Fruit fly (Drosophila melanogaster) whole organism, embryonic: ENCODE data around the gene CG16736.
A peak's percentile ranks its signal among the peaks of the same experiment; 100 is the strongest.

Experiments used
- ATbp ChIP-seq: fragments of 200-800 bp; sonication (Bioruptor generic); optimal IDR thresholded peaks from 2 replicates; lab custom pipeline; 2017; ENCODE audit warnings: missing biosample characterization, mild to moderate bottlenecking, missing genetic modification characterization, missing genetic modification reagents
- B-H2 ChIP-seq: fragments of 200-800 bp; sonication (Bioruptor generic); optimal IDR thresholded peaks from 2 replicates; lab custom pipeline; 2018; ENCODE audit warnings: missing biosample characterization, mild to moderate bottlenecking, missing genetic modification characterization
- Blimp-1 ChIP-seq: fragments of 200-800 bp; sonication (Bioruptor generic); optimal IDR thresholded peaks from 3 replicates; lab custom pipeline; 2018; ENCODE audit warnings: missing biosample characterization, missing genetic modification characterization, mild to moderate bottlenecking, moderate library complexity, missing genetic modification reagents
- CG10462 ChIP-seq: fragments of 200-800 bp; sonication (Bioruptor generic); optimal IDR thresholded peaks from 2 replicates; lab custom pipeline; 2016; ENCODE audit warnings: missing biosample characterization, missing genetic modification characterization
- CG12155 ChIP-seq: fragments of 200-800 bp; sonication (Bioruptor generic); optimal IDR thresholded peaks from 3 replicates; lab custom pipeline; 2016; ENCODE audit warnings: missing biosample characterization, missing genetic modification characterization
- CG12236 ChIP-seq: fragments of 200-800 bp; sonication (Bioruptor generic); optimal IDR thresholded peaks from 2 replicates; lab custom pipeline; 2016; ENCODE audit warnings: missing biosample characterization, missing genetic modification characterization
- CG12769 ChIP-seq: fragments of 200-800 bp; sonication (Bioruptor generic); optimal IDR thresholded peaks from 2 replicates; lab custom pipeline; 2019; ENCODE audit warnings: missing biosample characterization, mild to moderate bottlenecking, missing genetic modification characterization, moderate library complexity
- CG14441 ChIP-seq: fragments of 200-800 bp; sonication (Bioruptor generic); IDR thresholded peaks from 2 replicates; pipeline ENCODE4 v1.3.6; 2022; ENCODE audit warnings: missing biosample characterization, missing genetic modification characterization
- CG15073 ChIP-seq: fragments of 200-800 bp; sonication (Bioruptor generic); optimal IDR thresholded peaks from 2 replicates; lab custom pipeline; 2016; ENCODE audit warnings: missing biosample characterization, missing genetic modification characterization
- CG16813 ChIP-seq: fragments of 200-800 bp; sonication (Bioruptor generic); IDR thresholded peaks from 3 replicates; pipeline ENCODE4 v1.3.6; 2022; ENCODE audit warnings: missing biosample characterization, missing genetic modification characterization; ENCODE audit not compliant: partially characterized antibody
- CG16815 ChIP-seq: fragments of 200-800 bp; sonication (Bioruptor generic); optimal IDR thresholded peaks from 3 replicates; lab custom pipeline; 2017; ENCODE audit warnings: missing biosample characterization, mild to moderate bottlenecking, missing genetic modification characterization
- CG17802 ChIP-seq: fragments of 200-800 bp; sonication (Bioruptor generic); optimal IDR thresholded peaks from 2 replicates; lab custom pipeline; 2018; ENCODE audit warnings: missing biosample characterization, mild to moderate bottlenecking, missing genetic modification characterization, moderate library complexity
- CG1832 ChIP-seq: fragments of 200-800 bp; sonication (Bioruptor generic); optimal IDR thresholded peaks from 2 replicates; lab custom pipeline; 2017; ENCODE audit warnings: missing biosample characterization, mild to moderate bottlenecking, missing genetic modification characterization, inconsistent platforms
- CG2129 ChIP-seq: fragments of 200-800 bp; sonication (Bioruptor generic); IDR thresholded peaks from 2 replicates; pipeline ENCODE4 v1.3.6; 2022; ENCODE audit warnings: missing biosample characterization, missing genetic modification characterization; ENCODE audit not compliant: partially characterized antibody
- CG3407 ChIP-seq: fragments of 200-800 bp; sonication (Bioruptor generic); optimal IDR thresholded peaks from 2 replicates; lab custom pipeline; 2018; ENCODE audit warnings: missing biosample characterization, mild to moderate bottlenecking, missing genetic modification characterization
- CG4328 ChIP-seq: fragments of 200-800 bp; sonication (Bioruptor generic); optimal IDR thresholded peaks from 3 replicates; lab custom pipeline; 2017; ENCODE audit warnings: missing biosample characterization, missing genetic modification reagents, missing genetic modification characterization
- CG4360 ChIP-seq: fragments of 200-800 bp; sonication (Bioruptor generic); IDR thresholded peaks from 2 replicates; pipeline ENCODE4 v1.3.6; 2022; ENCODE audit warnings: missing biosample characterization, missing genetic modification characterization
- CG6689 ChIP-seq: fragments of 200-800 bp; sonication (Bioruptor generic); IDR thresholded peaks from 2 replicates; pipeline ENCODE4 v1.3.6; 2022; ENCODE audit warnings: missing biosample characterization, missing genetic modification characterization
- CG6765 ChIP-seq: fragments of 200-800 bp; sonication (Bioruptor generic); optimal IDR thresholded peaks from 3 replicates; lab custom pipeline; 2017; ENCODE audit warnings: missing biosample characterization, mild to moderate bottlenecking, missing genetic modification characterization
- CG6813 ChIP-seq: fragments of 200-800 bp; sonication (Bioruptor generic); optimal IDR thresholded peaks from 2 replicates; lab custom pipeline; 2017; ENCODE audit warnings: missing biosample characterization, missing genetic modification characterization, mild to moderate bottlenecking, moderate library complexity, missing genetic modification reagents
- CG7963 ChIP-seq: fragments of 200-800 bp; sonication (Bioruptor generic); IDR thresholded peaks from 3 replicates; pipeline ENCODE4 v1.3.6; 2022; ENCODE audit warnings: missing biosample characterization, missing genetic modification characterization; ENCODE audit not compliant: partially characterized antibody
- CG8290 ChIP-seq, 3 experiments: fragments of 200-800 bp; sonication (Bioruptor generic); optimal IDR thresholded peaks; 2 replicates each; lab custom pipeline; 2016 to 2019; ENCODE audit warnings: missing biosample characterization in 3 of 3, missing genetic modification characterization in 3 of 3, mild to moderate bottlenecking in 2 of 3, moderate library complexity in 1 of 3
- CG9797 ChIP-seq: fragments of 200-800 bp; sonication (Bioruptor generic); optimal IDR thresholded peaks from 3 replicates; lab custom pipeline; 2018; ENCODE audit warnings: missing biosample characterization, mild to moderate bottlenecking, missing genetic modification characterization
- Chrac-16 ChIP-seq: fragments of 200-800 bp; sonication (Bioruptor generic); optimal IDR thresholded peaks from 3 replicates; lab custom pipeline; 2016; ENCODE audit warnings: missing biosample characterization, missing genetic modification characterization
- CoRest ChIP-seq: fragments of 200-800 bp; sonication (Bioruptor generic); optimal IDR thresholded peaks from 3 replicates; lab custom pipeline; 2018; ENCODE audit warnings: missing biosample characterization, mild to moderate bottlenecking, missing genetic modification characterization, moderate library complexity
- Dip3 ChIP-seq: fragments of 200-800 bp; sonication (Bioruptor generic); optimal IDR thresholded peaks from 3 replicates; lab custom pipeline; 2016; ENCODE audit warnings: missing biosample characterization, missing genetic modification characterization
- MTF-1 ChIP-seq: fragments of 200-800 bp; sonication (Bioruptor generic); optimal IDR thresholded peaks from 2 replicates; lab custom pipeline; 2018; ENCODE audit warnings: missing biosample characterization, mild to moderate bottlenecking, missing genetic modification characterization, borderline replicate concordance
- Med ChIP-seq: fragments of 200-800 bp; sonication (Bioruptor generic); peaks from one replicate; lab custom pipeline; 2016; ENCODE audit warnings: missing biosample characterization, missing genetic modification characterization, mild to moderate bottlenecking, inconsistent platforms, moderate library complexity
- Meics ChIP-seq: fragments of 200-800 bp; sonication (Bioruptor generic); optimal IDR thresholded peaks from 2 replicates; lab custom pipeline; 2017; ENCODE audit warnings: missing biosample characterization, mild to moderate bottlenecking, missing genetic modification characterization
- NK7.1 ChIP-seq: fragments of 200-800 bp; sonication (Bioruptor generic); optimal IDR thresholded peaks from 3 replicates; lab custom pipeline; 2016; ENCODE audit warnings: missing biosample characterization, missing genetic modification characterization
- Usf ChIP-seq: fragments of 200-800 bp; sonication (Bioruptor generic); optimal IDR thresholded peaks from 2 replicates; lab custom pipeline; 2017; ENCODE audit warnings: missing genotype, missing biosample characterization, missing genetic modification characterization
- bab2 ChIP-seq: fragments of 200-800 bp; sonication (Bioruptor generic); optimal IDR thresholded peaks from 2 replicates; lab custom pipeline; 2016; ENCODE audit warnings: missing biosample characterization, missing genetic modification characterization
- br ChIP-seq: fragments of >200 bp; optimal IDR thresholded peaks from 2 replicates; lab custom pipeline; 2017
- dpn ChIP-seq, 2 experiments: fragments of 200-800 bp; sonication (Bioruptor generic); optimal IDR thresholded peaks; 3 replicates each; lab custom pipeline; 2016; ENCODE audit warnings: missing biosample characterization in 2 of 2, missing genetic modification characterization in 2 of 2
- eve ChIP-seq, 2 experiments: fragments of >200 bp; optimal IDR thresholded peaks; 2 replicates each; lab custom pipeline; 2017; ENCODE audit warnings: missing biosample characterization in 2 of 2, missing genetic modification characterization in 2 of 2
- fd3F ChIP-seq: fragments of 200-800 bp; sonication (Bioruptor generic); optimal IDR thresholded peaks from 2 replicates; lab custom pipeline; 2018; ENCODE audit warnings: missing biosample characterization, mild to moderate bottlenecking, missing genetic modification characterization, moderate library complexity
- her ChIP-seq: fragments of 200-800 bp; sonication (Bioruptor generic); optimal IDR thresholded peaks from 2 replicates; lab custom pipeline; 2016; ENCODE audit warnings: missing biosample characterization, missing genetic modification characterization
- insv ChIP-seq, 2 experiments: fragments of 200-800 bp; sonication (Bioruptor generic); optimal IDR thresholded peaks; 3 replicates each; lab custom pipeline; 2016 to 2018; ENCODE audit warnings: missing biosample characterization in 2 of 2, missing genetic modification characterization in 2 of 2
- jing ChIP-seq: fragments of 200-800 bp; sonication (Bioruptor generic); optimal IDR thresholded peaks from 2 replicates; lab custom pipeline; 2018; ENCODE audit warnings: missing biosample characterization, mild to moderate bottlenecking, missing genetic modification characterization
- maf-S ChIP-seq: fragments of 200-800 bp; sonication (Bioruptor generic); optimal IDR thresholded peaks from 2 replicates; lab custom pipeline; 2016; ENCODE audit warnings: missing biosample characterization, missing genetic modification characterization
- mam ChIP-seq: fragments of 200-800 bp; sonication (Bioruptor generic); optimal IDR thresholded peaks from 3 replicates; lab custom pipeline; 2016; ENCODE audit warnings: missing biosample characterization, missing genetic modification characterization
- nerfin-1 ChIP-seq: fragments of 200-800 bp; sonication (Bioruptor generic); optimal IDR thresholded peaks from 3 replicates; lab custom pipeline; 2019; ENCODE audit warnings: missing biosample characterization, mild to moderate bottlenecking, missing genetic modification characterization, moderate library complexity
- psq ChIP-seq: fragments of 200-800 bp; sonication (Bioruptor generic); optimal IDR thresholded peaks from 2 replicates; lab custom pipeline; 2017; ENCODE audit warnings: missing biosample characterization, missing genetic modification characterization
- repo ChIP-seq: fragments of 200-800 bp; sonication (Bioruptor generic); optimal IDR thresholded peaks from 2 replicates; lab custom pipeline; 2016; ENCODE audit warnings: missing biosample characterization, missing genetic modification characterization
- rib ChIP-seq: fragments of 200-800 bp; sonication (Bioruptor generic); IDR thresholded peaks from 2 replicates; pipeline ENCODE4 v1.3.6; 2022; ENCODE audit warnings: missing biosample characterization, missing genetic modification characterization
- row ChIP-seq: fragments of 200-800 bp; sonication (Bioruptor generic); IDR thresholded peaks from 3 replicates; pipeline ENCODE4 v1.3.6; 2022; ENCODE audit warnings: missing biosample characterization, missing genetic modification characterization
- trh ChIP-seq: fragments of 200-800 bp; sonication (Bioruptor generic); optimal IDR thresholded peaks from 2 replicates; lab custom pipeline; 2016; ENCODE audit warnings: missing biosample characterization, missing genetic modification characterization
- yki ChIP-seq: fragments of >200 bp; optimal IDR thresholded peaks from 3 replicates; lab custom pipeline; 2018
- zfh2 ChIP-seq: fragments of 200-800 bp; sonication (Bioruptor generic); optimal IDR thresholded peaks from 2 replicates; lab custom pipeline; 2016; ENCODE audit warnings: missing biosample characterization, missing genetic modification characterization

CG16736 gene

dm6 chr3R:9260421-9260973, 3.0 kb upstream of the CG16736 start, which contains the start of gene ATP6AP2 (continued):
- peak; percentile 4 for TF ChIP-seq zfh2 (GFP tag; lab: Kevin White, UChicago)
- no peak for TF ChIP-seq bab2
- TF ChIP-seq Usf (GFP tag; lab: Kevin White, UChicago): peak; percentile 72
- TF ChIP-seq mam (GFP tag; lab: Kevin White, UChicago): peak; percentile 43
- TF ChIP-seq CG7963 (GFP tag; lab: Robert Waterston, UW): peak; percentile 78
- no peak for TF ChIP-seq jing (GFP tag; lab: Kevin White, UChicago)
- TF ChIP-seq fd3F (GFP tag; lab: Kevin White, UChicago): peak; percentile 32
- no peak for TF ChIP-seq CG6813 (GFP tag; lab: Kevin White, UChicago)
- TF ChIP-seq CG12769 (tag; lab: Kevin White, UChicago): no peak
- no peak for TF ChIP-seq maf-S (GFP tag; lab: Kevin White, UChicago)
- TF ChIP-seq eve (GFP tag; optimal IDR thresholded peaks at IDR 0.05; lab: Kevin White, UChicago): no peak
- TF ChIP-seq trh: no peak
- TF ChIP-seq Chrac-16: peak; percentile 44
- TF ChIP-seq CG4360 (GFP tag; lab: Robert Waterston, UW): no peak
- no peak for TF ChIP-seq rib (GFP tag; lab: Robert Waterston, UW)
- 0 out of 2 replicates have a peak, but pooled peaks have one; percentile 19 for TF ChIP-seq CG6689 (GFP tag; lab: Robert Waterston, UW)
- TF ChIP-seq CG1832: no peak
- peak; percentile 52 for TF ChIP-seq CG12155 (GFP tag; lab: Kevin White, UChicago)
- TF ChIP-seq CG14441 (GFP tag; lab: Robert Waterston, UW): no peak
- TF ChIP-seq br: no peak
- peak; percentile 33 to 69 for TF ChIP-seq dpn (GFP tag; optimal IDR thresholded peaks at IDR 0.05; lab: Kevin White, UChicago)
- TF ChIP-seq CG12236 (GFP tag; lab: Kevin White, UChicago): no peak
- no peak for TF ChIP-seq psq (GFP tag; lab: Kevin White, UChicago)
- no peak for TF ChIP-seq repo
- no peak for TF ChIP-seq MTF-1 (GFP tag; lab: Kevin White, UChicago)
- TF ChIP-seq yki (lab: Kevin White, UChicago): no peak
- peak; percentile 67 for TF ChIP-seq CoRest (tag; lab: Kevin White, UChicago)
- TF ChIP-seq Blimp-1 (GFP tag; lab: Kevin White, UChicago): no peak
- no peak for TF ChIP-seq NK7.1
- peak; percentile 62 for TF ChIP-seq nerfin-1 (tag; lab: Kevin White, UChicago)
- peak; percentile 85 for TF ChIP-seq CG16813 (GFP tag; lab: Robert Waterston, UW)
- peak; percentile 51 for TF ChIP-seq CG2129 (GFP tag; lab: Robert Waterston, UW)
- peak; percentile 89 for TF ChIP-seq Med (GFP tag; lab: Kevin White, UChicago)
- TF ChIP-seq CG9797 (GFP tag; lab: Kevin White, UChicago): peak; percentile 24
- no peak for TF ChIP-seq CG10462 (GFP tag; lab: Kevin White, UChicago)
- peak; percentile 25 for TF ChIP-seq her (GFP tag; lab: Kevin White, UChicago)
- no peak for TF ChIP-seq Dip3
- TF ChIP-seq Meics (GFP tag; lab: Kevin White, UChicago): peak; percentile 55
- peak; percentile 71 for TF ChIP-seq CG8290 (GFP tag; optimal IDR thresholded peaks at IDR 0.05; lab: Kevin White, UChicago)
- TF ChIP-seq CG8290 (tag; optimal IDR thresholded peaks at IDR 0.05; lab: Kevin White, UChicago): peak in 1 of 2 experiments; percentile 45
- peak; percentile 90 for TF ChIP-seq row (GFP tag; lab: Robert Waterston, UW)
- TF ChIP-seq B-H2 (GFP tag; lab: Kevin White, UChicago): peak; percentile 83
- peak; percentile 60 for TF ChIP-seq CG6765
- no peak for TF ChIP-seq CG15073
- TF ChIP-seq CG3407 (GFP tag; lab: Kevin White, UChicago): peak; percentile 22
- no peak for TF ChIP-seq ATbp (GFP tag; lab: Kevin White, UChicago)
- TF ChIP-seq CG4328: peak; percentile 47
- peak in 1 of 2 experiments; percentile 46 for TF ChIP-seq insv (GFP tag; optimal IDR thresholded peaks at IDR 0.05; lab: Kevin White, UChicago)
- no peak for TF ChIP-seq CG17802 (tag; lab: Kevin White, UChicago)
- no peak for TF ChIP-seq CG16815 (GFP tag; lab: Kevin White, UChicago)
